Worm (Caenorhabditis elegans): ENCODE data around the gene hif-1.

DNA sequence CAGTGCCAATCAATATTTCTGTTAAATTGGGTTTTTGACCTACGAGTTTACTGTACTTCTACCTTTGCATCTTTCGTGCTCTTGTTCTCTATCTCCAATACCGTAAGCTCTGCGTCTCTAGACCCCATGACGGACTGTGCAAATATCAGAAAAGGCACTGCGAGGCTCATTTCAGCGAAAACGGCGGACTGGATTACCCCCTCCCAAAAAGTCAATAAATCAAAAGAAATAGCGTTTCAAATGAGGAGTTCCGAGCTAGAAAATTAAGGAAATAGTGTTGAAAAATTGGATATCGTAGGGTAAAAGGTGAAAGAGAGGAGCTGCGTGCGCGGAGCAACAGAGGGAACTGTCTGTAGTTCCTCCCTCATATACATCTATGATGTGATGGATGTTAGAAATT is 18.4 kb upstream of the hif-1 start:
- TF ChIP-seq elt-3 (tag; optimal IDR thresholded peaks at IDR 0.05) (no peak), fos-1 (tag; optimal IDR thresholded peaks at IDR 0.05) (no peak), egl-27 (tag; optimal IDR thresholded peaks at IDR 0.05) (no peak), unc-62 (GFP tag; optimal IDR thresholded peaks at IDR 0.05) (no peak)

Measured in whole organism, L3 larva.